Worm (Caenorhabditis elegans) whole organism, mixed stage, embryonic: ENCODE measurements around the gene Y69H2.7.

Experiments used
- M03D4.4 ChIP-seq: sonication (generic microtip); optimal IDR thresholded peaks from 2 replicates; lab custom pipeline; 2017; ENCODE audit warnings: mild to moderate bottlenecking, missing genetic modification characterization, missing compliant biosample characterization
- bed-3 ChIP-seq: fragments of 200-800 bp; sonication (Bioruptor generic); optimal IDR thresholded peaks from 3 replicates; lab custom pipeline; 2018; ENCODE audit warnings: mild to moderate bottlenecking, missing genetic modification characterization, moderate library complexity, missing compliant biosample characterization
- blmp-1 ChIP-seq: fragments of 150-350 bp; optimal IDR thresholded peaks from 2 replicates; lab custom pipeline; 2014; ENCODE audit warnings: missing biosample characterization, missing genetic modification characterization
- ceh-39 ChIP-seq: fragments of 150-350 bp; optimal IDR thresholded peaks from 2 replicates; lab custom pipeline; 2014; ENCODE audit warnings: missing biosample characterization, missing genetic modification characterization
- ceh-83 ChIP-seq: fragments of 200-800 bp; sonication (Bioruptor generic); optimal IDR thresholded peaks from 2 replicates; lab custom pipeline; 2018; ENCODE audit warnings: mild to moderate bottlenecking, missing genetic modification characterization, missing compliant biosample characterization
- ces-1 ChIP-seq: fragments of 150-350 bp; optimal IDR thresholded peaks from 2 replicates; lab custom pipeline; 2014; ENCODE audit warnings: missing biosample characterization, missing genetic modification reagents, missing genetic modification characterization
- cnd-1 ChIP-seq: fragments of 200-800 bp; sonication (Bioruptor generic); optimal IDR thresholded peaks from 2 replicates; lab custom pipeline; 2018; ENCODE audit warnings: mild to moderate bottlenecking, missing genetic modification characterization, missing compliant biosample characterization
- elt-1 ChIP-seq: sonication (generic microtip); optimal IDR thresholded peaks from 2 replicates; lab custom pipeline; 2017; ENCODE audit warnings: missing genetic modification characterization, mild to moderate bottlenecking, missing compliant biosample characterization, antibody characterized with exemption, moderate library complexity, borderline replicate concordance; ENCODE audit not compliant: insufficient read depth
- elt-3 ChIP-seq: fragments of 150-350 bp; optimal IDR thresholded peaks from 2 replicates; lab custom pipeline; 2014; ENCODE audit warnings: missing biosample characterization, missing genetic modification characterization
- ham-2 ChIP-seq: fragments of 200-800 bp; sonication (Bioruptor generic); optimal IDR thresholded peaks from 2 replicates; lab custom pipeline; 2018; ENCODE audit warnings: mild to moderate bottlenecking, missing genetic modification characterization, missing compliant biosample characterization
- hlh-1 ChIP-seq: fragments of 150-350 bp; optimal IDR thresholded peaks from 2 replicates; lab custom pipeline; 2014; ENCODE audit warnings: missing biosample characterization, missing genetic modification reagents, missing genetic modification characterization
- lin-13 ChIP-seq: fragments of 150-350 bp; optimal IDR thresholded peaks from 2 replicates; lab custom pipeline; 2014; ENCODE audit warnings: missing biosample characterization, missing genetic modification characterization
- lin-32 ChIP-seq: fragments of 200-800 bp; sonication (Bioruptor generic); optimal IDR thresholded peaks from 2 replicates; lab custom pipeline; 2018; ENCODE audit warnings: mild to moderate bottlenecking, missing genetic modification characterization, missing compliant biosample characterization
- lsy-2 ChIP-seq: fragments of 150-350 bp; optimal IDR thresholded peaks from 2 replicates; lab custom pipeline; 2014; ENCODE audit warnings: missing biosample characterization, missing genetic modification characterization
- mab-5 ChIP-seq: fragments of 150-350 bp; optimal IDR thresholded peaks from 2 replicates; lab custom pipeline; 2014; ENCODE audit warnings: missing biosample characterization, missing genetic modification characterization
- mep-1 ChIP-seq: fragments of 150-350 bp; optimal IDR thresholded peaks from 2 replicates; lab custom pipeline; 2017; ENCODE audit warnings: missing biosample characterization, missing genetic modification reagents, missing genetic modification characterization, inconsistent platforms
- mls-2 ChIP-seq: sonication (generic microtip); optimal IDR thresholded peaks from 2 replicates; lab custom pipeline; 2016; ENCODE audit warnings: mild to moderate bottlenecking, missing genetic modification characterization, moderate library complexity, missing compliant biosample characterization
- nhr-12 ChIP-seq: fragments of 150-350 bp; optimal IDR thresholded peaks from 2 replicates; lab custom pipeline; 2014; ENCODE audit warnings: missing biosample characterization, missing genetic modification characterization
- nhr-2 ChIP-seq: fragments of 150-350 bp; optimal IDR thresholded peaks from 2 replicates; lab custom pipeline; 2014; ENCODE audit warnings: missing biosample characterization, missing genetic modification characterization
- nhr-237 ChIP-seq: fragments of 150-350 bp; optimal IDR thresholded peaks from 2 replicates; lab custom pipeline; 2014; ENCODE audit warnings: missing biosample characterization, missing genetic modification characterization
- nhr-28 ChIP-seq: fragments of 150-350 bp; optimal IDR thresholded peaks from 2 replicates; lab custom pipeline; 2014; ENCODE audit warnings: missing biosample characterization, missing genetic modification characterization
- nhr-76 ChIP-seq: sonication (generic microtip); optimal IDR thresholded peaks from 2 replicates; lab custom pipeline; 2017; ENCODE audit warnings: missing biosample characterization, missing genetic modification characterization
- pha-4 ChIP-seq: fragments of 150-350 bp; optimal IDR thresholded peaks from 2 replicates; lab custom pipeline; 2018; ENCODE audit warnings: missing biosample characterization, missing genetic modification reagents, missing genetic modification characterization
- sem-2 ChIP-seq: fragments of 200-800 bp; sonication (Bioruptor generic); optimal IDR thresholded peaks from 2 replicates; lab custom pipeline; 2018; ENCODE audit warnings: mild to moderate bottlenecking, missing genetic modification characterization, missing compliant biosample characterization
- snpc-4 ChIP-seq: fragments of 150-350 bp; optimal IDR thresholded peaks from 2 replicates; lab custom pipeline; 2014; ENCODE audit warnings: missing biosample characterization, missing genetic modification characterization
- tbx-8 ChIP-seq: fragments of 200-800 bp; sonication (Bioruptor generic); optimal IDR thresholded peaks from 2 replicates; lab custom pipeline; 2018; ENCODE audit warnings: mild to moderate bottlenecking, missing genetic modification characterization, moderate library complexity, missing compliant biosample characterization
- unc-120 ChIP-seq: sonication (generic microtip); optimal IDR thresholded peaks from 2 replicates; lab custom pipeline; 2017; ENCODE audit warnings: missing genetic modification characterization, missing compliant biosample characterization; ENCODE audit not compliant: poor library complexity, severe bottlenecking
- unc-39 ChIP-seq: fragments of 150-350 bp; optimal IDR thresholded peaks from 2 replicates; lab custom pipeline; 2014; ENCODE audit warnings: missing biosample characterization, missing genetic modification characterization
- unc-62 ChIP-seq: fragments of 150-350 bp; optimal IDR thresholded peaks from 2 replicates; lab custom pipeline; 2014; ENCODE audit warnings: missing biosample characterization, missing genetic modification reagents, missing genetic modification characterization
- zip-8 ChIP-seq: fragments of 150-350 bp; optimal IDR thresholded peaks from 2 replicates; lab custom pipeline; 2014; ENCODE audit warnings: missing biosample characterization, missing genetic modification characterization

The Y69H2.7 gene

ce11 chrV:18711362-18711761 is 21.6 kb downstream of the Y69H2.7 start:
- no peak for TF ChIP-seq zip-8 (tag; lab: Kevin White, UChicago)
- no peak for TF ChIP-seq unc-62
- no peak for TF ChIP-seq nhr-28 (tag; lab: Kevin White, UChicago)
- TF ChIP-seq nhr-237 (tag; lab: Kevin White, UChicago), result no peak
- no peak for TF ChIP-seq lsy-2
- no peak for TF ChIP-seq mls-2 (tag; lab: Kevin White, UChicago)
- no peak for TF ChIP-seq elt-1 (tag; lab: Kevin White, UChicago)
- no peak for TF ChIP-seq nhr-2
- no peak for TF ChIP-seq hlh-1 (tag; lab: Kevin White, UChicago)
- TF ChIP-seq snpc-4 (tag; lab: Kevin White, UChicago), result no peak
- no peak for TF ChIP-seq unc-120 (tag; lab: Kevin White, UChicago)
- no peak for TF ChIP-seq blmp-1
- TF ChIP-seq M03D4.4 (tag; lab: Kevin White, UChicago), result no peak
- no peak for TF ChIP-seq elt-3 (tag; lab: Kevin White, UChicago)
- no peak for TF ChIP-seq cnd-1
- no peak for TF ChIP-seq lin-13
- TF ChIP-seq nhr-76 (tag; lab: Kevin White, UChicago), result no peak

DNA sequence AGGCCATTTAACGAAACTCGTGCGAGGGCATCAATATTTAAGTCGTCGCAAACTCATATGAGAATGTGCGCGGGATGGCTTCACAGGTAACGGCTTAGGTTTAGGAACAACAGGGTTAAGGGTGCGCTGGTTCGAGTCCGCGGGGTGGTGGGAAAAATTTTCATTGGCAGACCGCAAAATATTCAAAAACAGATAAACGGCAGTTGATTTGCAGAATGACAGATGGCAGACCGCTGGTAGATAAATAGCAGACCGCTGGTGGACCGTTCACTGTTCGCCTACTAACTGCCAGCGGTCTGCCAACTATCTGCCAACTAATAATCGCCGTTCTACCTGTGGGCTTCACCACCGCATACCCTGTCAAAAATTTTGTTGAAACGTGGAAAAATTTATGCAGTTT is 22.3 kb downstream of the Y69H2.7 start:
- TF ChIP-seq ceh-83 (GFP tag; lab: Kevin White, UChicago), result peak; percentile 34
- no peak for TF ChIP-seq mab-5 (tag; lab: Kevin White, UChicago)
- no peak for TF ChIP-seq nhr-28 (tag; lab: Kevin White, UChicago)
- TF ChIP-seq cnd-1, result peak; percentile 36
- peak; percentile 46 for TF ChIP-seq unc-39 (tag; lab: Kevin White, UChicago)
- no peak for TF ChIP-seq lsy-2
- TF ChIP-seq sem-2 (GFP tag; lab: Kevin White, UChicago), result no peak

ce11 chrV:18719412-18719811 is 29.6 kb downstream of the Y69H2.7 start:
- TF ChIP-seq snpc-4 (tag; lab: Kevin White, UChicago), result no peak
- TF ChIP-seq sem-2 (GFP tag; lab: Kevin White, UChicago), result no peak
- no peak for TF ChIP-seq cnd-1

ce11 chrV:18719956-18720489 is 30.2 kb downstream of the Y69H2.7 start, which contains the start of gene Y17D7C.2:
TSS of gene Y17D7C.2 (minus strand) at chrV:18719987.
- TF ChIP-seq tbx-8 (GFP tag; lab: Kevin White, UChicago) (peak; percentile 78), lsy-2 (no peak), elt-1 (tag; lab: Kevin White, UChicago) (no peak), nhr-76 (tag; lab: Kevin White, UChicago) (no peak), bed-3 (GFP tag; lab: Kevin White, UChicago) (no peak), mls-2 (tag; lab: Kevin White, UChicago) (peak; percentile 40), unc-39 (tag; lab: Kevin White, UChicago) (peak; percentile 48), nhr-12 (tag; lab: Kevin White, UChicago) (no peak), hlh-1 (tag; lab: Kevin White, UChicago) (peak; percentile 4), ceh-83 (GFP tag; lab: Kevin White, UChicago) (no peak), pha-4 (tag; lab: Kevin White, UChicago) (no peak), M03D4.4 (tag; lab: Kevin White, UChicago) (peak; percentile 28), unc-120 (tag; lab: Kevin White, UChicago) (no peak), cnd-1 (peak; percentile 63), snpc-4 (tag; lab: Kevin White, UChicago) (no peak)

DNA sequence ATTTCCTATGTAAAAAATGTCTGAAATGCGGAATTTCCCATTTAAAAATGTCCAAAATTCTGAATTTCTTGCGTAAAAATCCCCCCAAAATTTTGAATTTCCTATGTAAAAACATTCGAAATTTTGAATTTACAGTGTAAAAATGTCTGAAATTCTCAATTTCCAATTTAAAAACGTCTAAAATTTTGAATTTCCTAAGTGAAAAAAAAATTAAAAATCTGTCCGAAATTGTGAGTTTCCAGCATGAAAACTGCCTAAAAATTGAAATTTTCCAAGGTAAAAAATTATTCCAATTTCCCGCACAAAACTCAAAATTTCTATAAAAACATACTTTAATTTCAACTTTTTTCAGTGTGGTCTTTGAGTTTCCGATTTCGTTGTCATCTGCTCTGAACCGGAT is 32.1 kb downstream of the Y69H2.7 start:
- TF ChIP-seq mab-5 (tag; lab: Kevin White, UChicago) (no peak), ceh-39 (tag; lab: Kevin White, UChicago) (no peak), nhr-237 (tag; lab: Kevin White, UChicago) (no peak), ces-1 (GFP tag; lab: Kevin White, UChicago) (no peak), unc-62 (no peak), zip-8 (tag; lab: Kevin White, UChicago) (no peak), pha-4 (tag; lab: Kevin White, UChicago) (no peak), lin-32 (GFP tag; lab: Kevin White, UChicago) (no peak), unc-120 (tag; lab: Kevin White, UChicago) (no peak), lsy-2 (no peak), nhr-2 (no peak), ham-2 (no peak), mep-1 (tag; lab: Kevin White, UChicago) (no peak), cnd-1 (no peak), hlh-1 (tag; lab: Kevin White, UChicago) (no peak), snpc-4 (tag; lab: Kevin White, UChicago) (no peak), nhr-76 (tag; lab: Kevin White, UChicago) (no peak)
